Worm (Caenorhabditis elegans) whole organism, L2 larva: ENCODE results near the gene nth-1.
A peak's percentile ranks its signal among the peaks of the same experiment; 100 is the strongest.

ENCODE experiments used
- F13H6.1 ChIP-seq: sonication (generic microtip); optimal IDR thresholded peaks from 2 replicates; lab custom pipeline; 2016; ENCODE audit warnings: missing genetic modification characterization, missing compliant biosample characterization
- ZK546.5 ChIP-seq: sonication (generic microtip); optimal IDR thresholded peaks from 2 replicates; lab custom pipeline; 2017; ENCODE audit warnings: missing biosample characterization, missing genetic modification characterization
- ama-1 ChIP-seq: fragments of 150-350 bp; optimal IDR thresholded peaks from 2 replicates; lab custom pipeline; 2018; ENCODE audit warnings: inconsistent platforms
- ceh-16 ChIP-seq: fragments of 150-350 bp; optimal IDR thresholded peaks from 2 replicates; lab custom pipeline; 2014; ENCODE audit warnings: missing biosample characterization, missing genetic modification characterization
- elt-1 ChIP-seq: fragments of 150-350 bp; optimal IDR thresholded peaks from 2 replicates; lab custom pipeline; 2014; ENCODE audit warnings: missing biosample characterization, missing genetic modification characterization
- elt-3 ChIP-seq: sonication (generic microtip); optimal IDR thresholded peaks from 2 replicates; lab custom pipeline; 2017; ENCODE audit warnings: missing biosample characterization, missing genetic modification characterization
- fos-1 ChIP-seq: fragments of 150-350 bp; optimal IDR thresholded peaks from 2 replicates; lab custom pipeline; 2014; ENCODE audit warnings: missing biosample characterization, missing genetic modification characterization
- lsy-2 ChIP-seq, 2 experiments: fragments of 150-350 bp in 1 of 2; sonication (generic microtip) in 1 of 2; optimal IDR thresholded peaks; 2 replicates each; lab custom pipeline; 2014 to 2017; ENCODE audit warnings: missing biosample characterization in 2 of 2, missing genetic modification characterization in 2 of 2
- mdl-1 ChIP-seq, 2 experiments: fragments of 150-350 bp in 1 of 2; sonication (generic microtip) in 1 of 2; optimal IDR thresholded peaks; 2 replicates each; lab custom pipeline; 2017; ENCODE audit warnings: missing biosample characterization in 2 of 2, missing genetic modification characterization in 2 of 2
- nhr-11 ChIP-seq: fragments of 150-350 bp; optimal IDR thresholded peaks from 2 replicates; lab custom pipeline; 2014; ENCODE audit warnings: missing biosample characterization, missing genetic modification characterization
- nhr-12 ChIP-seq: fragments of 150-350 bp; optimal IDR thresholded peaks from 2 replicates; lab custom pipeline; 2014; ENCODE audit warnings: missing biosample characterization, missing genetic modification characterization
- sma-3 ChIP-seq: sonication (generic microtip); optimal IDR thresholded peaks from 2 replicates; lab custom pipeline; 2016; ENCODE audit warnings: missing genetic modification reagents, missing genetic modification characterization, missing compliant biosample characterization
- ztf-11 ChIP-seq: sonication (generic microtip); optimal IDR thresholded peaks from 2 replicates; lab custom pipeline; 2017; ENCODE audit warnings: missing biosample characterization, missing genetic modification characterization
- ztf-4 ChIP-seq: fragments of 150-350 bp; optimal IDR thresholded peaks from 2 replicates; lab custom pipeline; 2014; ENCODE audit warnings: missing biosample characterization, missing genetic modification characterization

DNA sequence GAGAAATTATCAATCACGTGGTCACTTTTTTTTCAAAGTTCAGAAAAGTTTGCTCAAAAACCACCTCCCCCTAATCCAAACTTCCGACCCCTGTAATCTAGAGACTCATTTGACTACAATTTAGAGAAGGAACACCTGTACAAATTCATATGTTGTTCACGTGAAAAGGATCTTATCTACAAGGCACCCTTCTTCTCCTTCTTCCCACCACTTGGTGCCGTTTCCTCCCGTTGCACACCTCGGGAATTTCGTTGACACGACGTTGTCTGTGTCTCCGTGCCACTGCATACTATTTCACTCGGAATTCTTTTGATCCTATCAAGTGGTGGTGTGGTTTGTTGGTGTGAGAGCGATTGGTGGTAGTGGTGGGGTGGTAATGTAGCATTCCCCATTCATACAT lies 19.5 kb downstream of the nth-1 start:
- TF ChIP-seq elt-3 (tag; lab: Kevin White, UChicago): no peak
- no peak for TF ChIP-seq ZK546.5
- TF ChIP-seq ztf-11 (tag; lab: Kevin White, UChicago): no peak
- no peak for TF ChIP-seq mdl-1 (tag; optimal IDR thresholded peaks at IDR 0.05; lab: Kevin White, UChicago)
- no peak for TF ChIP-seq nhr-11
- no peak for TF ChIP-seq fos-1 (tag; lab: Kevin White, UChicago)
- no peak for TF ChIP-seq ama-1
- TF ChIP-seq F13H6.1 (tag; lab: Kevin White, UChicago): no peak
- TF ChIP-seq lsy-2 (tag; optimal IDR thresholded peaks at IDR 0.05; lab: Kevin White, UChicago): no peak
- no peak for TF ChIP-seq elt-1 (tag; lab: Kevin White, UChicago)
- peak; percentile 47 for TF ChIP-seq ceh-16 (tag; lab: Kevin White, UChicago)
- TF ChIP-seq sma-3: no peak
- TF ChIP-seq ztf-4 (tag; lab: Kevin White, UChicago): no peak
- TF ChIP-seq nhr-12 (tag; lab: Kevin White, UChicago): no peak
